Fruit fly (Drosophila melanogaster) whole organism, embryonic: ENCODE data around the gene CG32333.

Experiments used
- Awh ChIP-seq: fragments of 200-800 bp; sonication (Bioruptor generic); IDR thresholded peaks from 2 replicates; pipeline ENCODE4, ENCODE4 v1.3.6; 2022; ENCODE audit warnings: missing biosample characterization, missing genetic modification characterization
- B-H1 ChIP-seq: fragments of 200-800 bp; sonication (Bioruptor generic); IDR thresholded peaks from 3 replicates; pipeline ENCODE4 v1.3.6; 2022; ENCODE audit warnings: missing biosample characterization, missing genetic modification characterization
- BEAF-32 ChIP-seq: fragments of 200-800 bp; sonication (Bioruptor generic); optimal IDR thresholded peaks from 3 replicates; lab custom pipeline; 2017; ENCODE audit warnings: missing biosample characterization, missing genetic modification characterization, mild to moderate bottlenecking, moderate library complexity, missing genetic modification reagents
- CG14014 ChIP-seq: fragments of 200-800 bp; sonication (Bioruptor generic); IDR thresholded peaks from 2 replicates; pipeline ENCODE4 v1.3.6; 2022; ENCODE audit warnings: missing biosample characterization, missing genetic modification characterization
- CG16813 ChIP-seq: fragments of 200-800 bp; sonication (Bioruptor generic); IDR thresholded peaks from 3 replicates; pipeline ENCODE4 v1.3.6; 2022; ENCODE audit warnings: missing biosample characterization, missing genetic modification characterization; ENCODE audit not compliant: partially characterized antibody
- CG18599 ChIP-seq: fragments of 200-800 bp; sonication (Bioruptor generic); optimal IDR thresholded peaks from 3 replicates; lab custom pipeline; 2017; ENCODE audit warnings: missing biosample characterization, missing genetic modification characterization, mild to moderate bottlenecking, moderate library complexity, missing genetic modification reagents
- CG2199 ChIP-seq: fragments of 200-800 bp; sonication (Bioruptor generic); IDR thresholded peaks from 3 replicates; pipeline ENCODE4 v1.3.6; 2022; ENCODE audit warnings: missing biosample characterization, missing genetic modification characterization
- CG31365 ChIP-seq: fragments of 200-800 bp; sonication (Bioruptor generic); optimal IDR thresholded peaks from 2 replicates; lab custom pipeline; 2018; ENCODE audit warnings: missing biosample characterization, mild to moderate bottlenecking, missing genetic modification characterization
- CG3847 ChIP-seq: fragments of 200-800 bp; sonication (Bioruptor generic); IDR thresholded peaks from 2 replicates; pipeline ENCODE4 v1.3.6; 2022; ENCODE audit warnings: missing biosample characterization, missing genetic modification characterization
- CG4404 ChIP-seq: fragments of 200-800 bp; sonication (Bioruptor generic); IDR thresholded peaks from 2 replicates; pipeline ENCODE4 v1.3.6; 2022; ENCODE audit warnings: missing biosample characterization, missing genetic modification characterization
- CG6689 ChIP-seq: fragments of 200-800 bp; sonication (Bioruptor generic); IDR thresholded peaks from 2 replicates; pipeline ENCODE4 v1.3.6; 2022; ENCODE audit warnings: missing biosample characterization, missing genetic modification characterization
- CG9727 ChIP-seq: fragments of 200-800 bp; sonication (Bioruptor generic); optimal IDR thresholded peaks from 3 replicates; lab custom pipeline; 2017; ENCODE audit warnings: missing biosample characterization, mild to moderate bottlenecking, missing genetic modification characterization
- D19A ChIP-seq: fragments of 200-800 bp; optimal IDR thresholded peaks from 3 replicates; lab custom pipeline; 2019; ENCODE audit warnings: missing biosample characterization, mild to moderate bottlenecking, missing genetic modification characterization, moderate library complexity
- GATAe ChIP-seq: fragments of 200-800 bp; sonication (Bioruptor generic); conservative IDR thresholded peaks from 2 replicates; pipeline ENCODE4 v1.3.6; 2022; ENCODE audit warnings: missing biosample characterization, missing genetic modification characterization
- Hr51 ChIP-seq, 2 experiments: fragments of 200-800 bp; sonication (Bioruptor generic); optimal IDR thresholded peaks; 2 replicates in 1 of 2; 3 replicates in 1 of 2; lab custom pipeline; 2016 to 2018; ENCODE audit warnings: missing biosample characterization in 2 of 2, missing genetic modification characterization in 2 of 2, mild to moderate bottlenecking in 1 of 2, moderate library complexity in 1 of 2
- Hr78 ChIP-seq, 2 experiments: fragments of 200-800 bp in 1 of 2; fragments of >200 bp in 1 of 2; sonication (Bioruptor generic) in 1 of 2; optimal IDR thresholded peaks; 2 replicates each; lab custom pipeline; 2017 to 2019; ENCODE audit warnings: missing biosample characterization in 2 of 2, missing genetic modification characterization in 2 of 2, mild to moderate bottlenecking in 1 of 2, moderate library complexity in 1 of 2
- Lim3 ChIP-seq: fragments of 200-800 bp; sonication (Bioruptor generic); IDR thresholded peaks from 2 replicates; pipeline ENCODE4 v1.3.6; 2022; ENCODE audit warnings: missing biosample characterization, missing genetic modification characterization
- Med ChIP-seq: fragments of 200-800 bp; sonication (Bioruptor generic); peaks from one replicate; lab custom pipeline; 2016; ENCODE audit warnings: missing biosample characterization, missing genetic modification characterization, mild to moderate bottlenecking, inconsistent platforms, moderate library complexity
- Meics ChIP-seq: fragments of 200-800 bp; sonication (Bioruptor generic); optimal IDR thresholded peaks from 2 replicates; lab custom pipeline; 2017; ENCODE audit warnings: missing biosample characterization, mild to moderate bottlenecking, missing genetic modification characterization
- Mrtf ChIP-seq: fragments of 200-800 bp; sonication (Bioruptor generic); IDR thresholded peaks from 3 replicates; pipeline ENCODE4 v1.3.6; 2022; ENCODE audit warnings: missing biosample characterization, missing genetic modification characterization
- NfI ChIP-seq: fragments of 200-800 bp; sonication (Bioruptor generic); optimal IDR thresholded peaks from 3 replicates; lab custom pipeline; 2018; ENCODE audit warnings: missing biosample characterization, mild to moderate bottlenecking, missing genetic modification characterization, moderate library complexity
- Optix ChIP-seq: fragments of 200-800 bp; sonication (Bioruptor generic); IDR thresholded peaks from 3 replicates; pipeline ENCODE4 v1.3.6; 2022; ENCODE audit warnings: missing biosample characterization, missing genetic modification characterization
- PHDP ChIP-seq: fragments of 200-800 bp; sonication (Bioruptor generic); optimal IDR thresholded peaks from 3 replicates; lab custom pipeline; 2018; ENCODE audit warnings: missing biosample characterization, mild to moderate bottlenecking, missing genetic modification characterization, moderate library complexity
- Stat92E ChIP-seq, 3 experiments: fragments of >200 bp in 2 of 3; fragments of 200-800 bp in 1 of 3; sonication (Bioruptor generic) in 1 of 3; optimal IDR thresholded peaks; 2 replicates each; lab custom pipeline; 2017 to 2019; ENCODE audit warnings: missing biosample characterization in 3 of 3, missing genetic modification characterization in 3 of 3, mild to moderate bottlenecking in 1 of 3, moderate library complexity in 1 of 3
- cad ChIP-seq: fragments of >200 bp; optimal IDR thresholded peaks from 2 replicates; lab custom pipeline; 2017; ENCODE audit warnings: missing biosample characterization, missing genetic modification characterization
- cwo ChIP-seq: fragments of 200-800 bp; sonication (Bioruptor generic); optimal IDR thresholded peaks from 3 replicates; lab custom pipeline; 2017; ENCODE audit warnings: missing biosample characterization, missing genetic modification characterization, mild to moderate bottlenecking, moderate library complexity, missing genetic modification reagents
- dmrt11E ChIP-seq: fragments of 200-800 bp; sonication (Bioruptor generic); optimal IDR thresholded peaks from 3 replicates; lab custom pipeline; 2018; ENCODE audit warnings: missing biosample characterization, mild to moderate bottlenecking, missing genetic modification characterization, moderate library complexity
- exex ChIP-seq: fragments of 200-800 bp; sonication (Bioruptor generic); optimal IDR thresholded peaks from 4 replicates; lab custom pipeline; 2018; ENCODE audit warnings: missing biosample characterization, mild to moderate bottlenecking, missing genetic modification characterization, moderate library complexity
- gsb-n ChIP-seq: fragments of 200-800 bp; sonication (Bioruptor generic); optimal IDR thresholded peaks from 3 replicates; lab custom pipeline; 2018; ENCODE audit warnings: missing biosample characterization, mild to moderate bottlenecking, missing genetic modification characterization
- her ChIP-seq: fragments of 200-800 bp; sonication (Bioruptor generic); optimal IDR thresholded peaks from 2 replicates; lab custom pipeline; 2016; ENCODE audit warnings: missing biosample characterization, missing genetic modification characterization
- ind ChIP-seq: fragments of 200-800 bp; sonication (Bioruptor generic); optimal IDR thresholded peaks from 3 replicates; lab custom pipeline; 2016; ENCODE audit warnings: missing biosample characterization, missing genetic modification characterization
- kah ChIP-seq: fragments of 200-800 bp; sonication (Bioruptor generic); optimal IDR thresholded peaks from 2 replicates; lab custom pipeline; 2018; ENCODE audit warnings: missing biosample characterization, mild to moderate bottlenecking, missing genetic modification characterization
- kni ChIP-seq: fragments of 200-800 bp; sonication (Bioruptor generic); optimal IDR thresholded peaks from 3 replicates; lab custom pipeline; 2017; ENCODE audit warnings: mild to moderate bottlenecking, missing biosample characterization, missing genetic modification reagents, missing genetic modification characterization
- lilli ChIP-seq: fragments of 200-800 bp; sonication (Bioruptor generic); optimal IDR thresholded peaks from 3 replicates; lab custom pipeline; 2016; ENCODE audit warnings: missing biosample characterization, missing genetic modification characterization
- lov ChIP-seq, 2 experiments: fragments of 200-800 bp in 1 of 2; fragments of >200 bp in 1 of 2; sonication (Bioruptor generic) in 1 of 2; IDR thresholded peaks in 1 of 2; optimal IDR thresholded peaks in 1 of 2; 2 replicates in 1 of 2; 3 replicates in 1 of 2; pipeline versions ENCODE4 v1.3.6 to Lab custom; 2017 to 2022; ENCODE audit warnings: missing biosample characterization in 1 of 2, missing genetic modification characterization in 1 of 2
- mam ChIP-seq: fragments of 200-800 bp; sonication (Bioruptor generic); optimal IDR thresholded peaks from 3 replicates; lab custom pipeline; 2016; ENCODE audit warnings: missing biosample characterization, missing genetic modification characterization
- odd ChIP-seq: fragments of 200-800 bp; sonication (Bioruptor generic); optimal IDR thresholded peaks from 2 replicates; lab custom pipeline; 2017; ENCODE audit warnings: missing biosample characterization, mild to moderate bottlenecking, missing genetic modification characterization
- p53 ChIP-seq: fragments of 200-800 bp; sonication (Bioruptor generic); optimal IDR thresholded peaks from 2 replicates; lab custom pipeline; 2016; ENCODE audit warnings: missing biosample characterization, missing genetic modification characterization
- phol ChIP-seq: fragments of 200-800 bp; sonication (Bioruptor generic); optimal IDR thresholded peaks from 3 replicates; lab custom pipeline; 2018; ENCODE audit warnings: missing biosample characterization, mild to moderate bottlenecking, missing genetic modification characterization, moderate library complexity
- pnt ChIP-seq: fragments of 200-800 bp; sonication (Bioruptor generic); optimal IDR thresholded peaks from 3 replicates; lab custom pipeline; 2016; ENCODE audit warnings: missing biosample characterization, missing genetic modification characterization
- prd ChIP-seq, 3 experiments: fragments of >200 bp in 2 of 3; fragments of 200-800 bp in 1 of 3; sonication (Bioruptor generic) in 1 of 3; optimal IDR thresholded peaks in 2 of 3; IDR thresholded peaks in 1 of 3; 2 replicates in 2 of 3; 3 replicates in 1 of 3; pipeline versions ENCODE4 v1.3.6 to Lab custom; 2017 to 2022; ENCODE audit warnings: missing biosample characterization in 1 of 3, missing genetic modification characterization in 1 of 3
- pum ChIP-seq: fragments of 200-800 bp; sonication (Bioruptor generic); optimal IDR thresholded peaks from 2 replicates; lab custom pipeline; 2016; ENCODE audit warnings: missing biosample characterization, missing genetic modification characterization
- sens-2 ChIP-seq: fragments of 200-800 bp; sonication (Bioruptor generic); IDR thresholded peaks from 2 replicates; pipeline ENCODE4 v1.3.6; 2022; ENCODE audit warnings: missing biosample characterization, missing genetic modification characterization
- slbo ChIP-seq: fragments of 200-800 bp; sonication (Bioruptor generic); IDR thresholded peaks from 2 replicates; pipeline ENCODE4 v1.3.6; 2022; ENCODE audit warnings: missing biosample characterization, missing genetic modification characterization
- sob ChIP-seq: fragments of 200-800 bp; sonication (Bioruptor generic); IDR thresholded peaks from 2 replicates; pipeline ENCODE4 v1.3.6; 2022; ENCODE audit warnings: missing biosample characterization, missing genetic modification characterization
- sug ChIP-seq: fragments of 200-800 bp; optimal IDR thresholded peaks from 2 replicates; lab custom pipeline; 2019; ENCODE audit warnings: missing biosample characterization, mild to moderate bottlenecking, missing genetic modification characterization, moderate library complexity
- tio ChIP-seq: fragments of 200-800 bp; sonication (Bioruptor generic); optimal IDR thresholded peaks from 2 replicates; lab custom pipeline; 2017; ENCODE audit warnings: missing biosample characterization, missing genetic modification characterization, inconsistent platforms
- zen2 ChIP-seq: fragments of 200-800 bp; sonication (Bioruptor generic); IDR thresholded peaks from 3 replicates; pipeline ENCODE4 v1.3.6; 2022; ENCODE audit warnings: missing biosample characterization, missing genetic modification characterization; ENCODE audit not compliant: partially characterized antibody

Gene CG32333

DNA sequence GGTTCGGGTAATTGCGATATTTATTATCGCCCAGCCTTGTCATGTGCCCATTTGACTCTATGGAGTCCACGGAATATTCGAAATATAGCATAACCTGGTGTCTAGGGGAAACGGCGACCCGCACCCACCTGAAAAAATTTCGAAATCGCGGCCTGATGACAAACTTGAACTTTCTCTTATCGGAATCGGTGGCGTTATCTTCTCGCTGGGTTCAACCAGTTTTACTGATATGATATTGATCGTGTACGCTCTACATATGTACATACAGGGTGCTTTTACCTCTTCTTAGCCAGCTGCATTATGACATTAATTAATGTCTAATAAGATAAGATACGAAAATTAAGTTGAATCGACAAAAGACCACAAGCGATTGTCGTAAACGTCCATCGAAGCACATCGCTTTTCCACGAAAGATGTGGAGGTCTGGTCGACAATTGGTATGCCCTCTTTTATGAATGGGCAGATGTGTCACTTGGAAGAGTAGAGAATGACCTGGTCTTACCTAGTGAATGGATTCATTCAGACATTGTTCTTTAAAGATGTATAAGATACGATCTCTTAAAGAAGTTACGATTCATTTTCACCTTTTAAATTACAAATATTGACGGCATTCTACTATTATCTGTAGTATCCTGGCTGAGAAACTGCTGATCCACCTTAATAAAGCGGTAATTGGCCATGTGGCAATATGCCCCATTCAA is 44.6 kb downstream of the CG32333 start (continued):
- no peak for TF ChIP-seq p53 (GFP tag; lab: Kevin White, UChicago)
- TF ChIP-seq odd (GFP tag; lab: Kevin White, UChicago), result no peak
- TF ChIP-seq Awh (GFP tag; lab: Robert Waterston, UW), result no peak
- peak in 1 of 2 experiments; percentile 99 for TF ChIP-seq Hr78 (GFP tag; optimal IDR thresholded peaks at IDR 0.05; lab: Kevin White, UChicago)
- TF ChIP-seq CG9727 (GFP tag; lab: Kevin White, UChicago), result peak; percentile 4
- peak; percentile 7 for TF ChIP-seq phol (tag; lab: Kevin White, UChicago)
- TF ChIP-seq Optix (GFP tag; lab: Robert Waterston, UW), result no peak
- no peak for TF ChIP-seq sens-2 (GFP tag; lab: Robert Waterston, UW)
- TF ChIP-seq BEAF-32 (GFP tag; lab: Kevin White, UChicago), result no peak
- no peak for TF ChIP-seq CG2199 (GFP tag; lab: Robert Waterston, UW)
- TF ChIP-seq sob (GFP tag; lab: Robert Waterston, UW), result no peak
- no peak for TF ChIP-seq kni (GFP tag; lab: Kevin White, UChicago)
- no peak for TF ChIP-seq pnt (GFP tag; lab: Kevin White, UChicago)
- no peak for TF ChIP-seq gsb-n (tag; lab: Kevin White, UChicago)
- no peak for TF ChIP-seq CG3847 (GFP tag; lab: Robert Waterston, UW)
- TF ChIP-seq Stat92E (GFP tag; optimal IDR thresholded peaks at IDR 0.05; lab: Kevin White, UChicago), result no peak
- no peak for TF ChIP-seq cwo
- no peak for TF ChIP-seq lov (optimal IDR thresholded peaks at IDR 0.05; lab: Kevin White, UChicago)
- no peak for TF ChIP-seq lov (GFP tag; IDR thresholded peaks at IDR 0.05; lab: Robert Waterston, UW)
- peak; percentile 15 for TF ChIP-seq ind (GFP tag; lab: Kevin White, UChicago)
- no peak for TF ChIP-seq NfI (GFP tag; lab: Kevin White, UChicago)
- TF ChIP-seq sug (tag; lab: Kevin White, UChicago), result peak; percentile 9
- TF ChIP-seq mam (GFP tag; lab: Kevin White, UChicago), result peak; percentile 22
- no peak for TF ChIP-seq kah
- TF ChIP-seq Meics, result peak; percentile 34
- TF ChIP-seq B-H1 (GFP tag; lab: Robert Waterston, UW), result no peak
- no peak for TF ChIP-seq cad (GFP tag; lab: Kevin White, UChicago)
- no peak for TF ChIP-seq dmrt11E (tag; lab: Kevin White, UChicago)
- TF ChIP-seq prd (optimal IDR thresholded peaks at IDR 0.05; lab: Kevin White, UChicago), result no peak
- peak; percentile 14; the same call in 1 of the 3 replicates for TF ChIP-seq prd (GFP tag; IDR thresholded peaks at IDR 0.05; lab: Robert Waterston, UW)
- TF ChIP-seq pum, result no peak
- TF ChIP-seq tio, result peak; percentile 27
- no peak for TF ChIP-seq CG4404 (GFP tag; lab: Robert Waterston, UW)
- TF ChIP-seq Hr51 (GFP tag; optimal IDR thresholded peaks at IDR 0.05; lab: Kevin White, UChicago), result peak in 1 of 2 experiments; percentile 26
- no peak for TF ChIP-seq Lim3 (GFP tag; lab: Robert Waterston, UW)
- TF ChIP-seq CG14014, result no peak
- peak; percentile 22 for TF ChIP-seq CG18599 (GFP tag; lab: Kevin White, UChicago)
- peak; percentile 33 for TF ChIP-seq Med (GFP tag; lab: Kevin White, UChicago)
- TF ChIP-seq GATAe (GFP tag; lab: Robert Waterston, UW), result peak; percentile 48; the same call in 1 of the 2 replicates
- peak; percentile 42 for TF ChIP-seq D19A (tag; lab: Kevin White, UChicago)
- TF ChIP-seq her (GFP tag; lab: Kevin White, UChicago), result no peak
- TF ChIP-seq CG31365 (tag; lab: Kevin White, UChicago), result no peak
- no peak for TF ChIP-seq Mrtf (GFP tag; lab: Robert Waterston, UW)
- TF ChIP-seq exex, result peak; percentile 75
- TF ChIP-seq lilli (GFP tag; lab: Kevin White, UChicago), result peak; percentile 25
- no peak for TF ChIP-seq CG16813
- no peak for TF ChIP-seq zen2
- peak; percentile 29; the same call in 1 of the 2 replicates for TF ChIP-seq slbo (GFP tag; lab: Robert Waterston, UW)
- TF ChIP-seq CG6689 (GFP tag; lab: Robert Waterston, UW), result 0 out of 2 replicates have a peak, but pooled peaks have one; percentile 4
- TF ChIP-seq PHDP, result no peak
